Fruit fly (Drosophila melanogaster): Measurements from ENCODE around the gene Ids.

DNA sequence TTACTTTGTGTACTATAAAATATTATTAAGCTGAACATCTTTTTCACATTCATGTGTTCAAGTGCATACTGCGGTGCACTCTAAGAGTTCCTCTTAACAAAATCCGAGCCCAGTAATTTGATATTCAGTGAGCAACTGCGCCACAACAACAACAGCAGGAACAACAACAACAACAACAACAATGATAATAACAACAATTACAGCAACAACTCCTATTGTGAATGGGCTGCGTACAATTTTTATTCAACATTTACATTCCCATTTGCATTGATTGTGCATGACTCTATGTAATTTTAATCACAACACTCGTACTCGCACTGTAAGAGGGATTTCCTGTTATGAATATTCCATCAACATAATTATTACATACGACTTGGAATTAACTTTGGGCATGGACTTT is 9.6 kb downstream of the Ids start:
- TF ChIP-seq Eip75B (GFP tag; optimal IDR thresholded peaks at IDR 0.05), result no peak
- TF ChIP-seq CG15336 (GFP tag; IDR thresholded peaks at IDR 0.05), result no peak
- TF ChIP-seq spab (GFP tag; optimal IDR thresholded peaks at IDR 0.05), result no peak
- TF ChIP-seq CG32006 (GFP tag; optimal IDR thresholded peaks at IDR 0.05), result no peak
- no peak for TF ChIP-seq CG10669 (GFP tag; optimal IDR thresholded peaks at IDR 0.05)
- no peak for TF ChIP-seq salr (GFP tag; optimal IDR thresholded peaks at IDR 0.05)
- no peak for TF ChIP-seq OdsH (GFP tag; optimal IDR thresholded peaks at IDR 0.05)
- TF ChIP-seq CG6808 (GFP tag; optimal IDR thresholded peaks at IDR 0.05), result no peak
- TF ChIP-seq Met (GFP tag; optimal IDR thresholded peaks at IDR 0.05), result no peak
- TF ChIP-seq Gug (GFP tag; IDR thresholded peaks at IDR 0.05), result no peak
- TF ChIP-seq Sox102F (GFP tag; optimal IDR thresholded peaks at IDR 0.05), result no peak
- TF ChIP-seq CG6163 (GFP tag; IDR thresholded peaks at IDR 0.05), result no peak
